Fruit fly (Drosophila melanogaster) whole organism, prepupa: ENCODE data around the gene Cbs.

Experiments used
- CG10669 ChIP-seq: fragments of 200-800 bp; sonication (Bioruptor generic); optimal IDR thresholded peaks from 3 replicates; lab custom pipeline; 2018; ENCODE audit warnings: missing biosample characterization, mild to moderate bottlenecking, missing genetic modification characterization, moderate library complexity
- CG11902 ChIP-seq: fragments of 200-800 bp; sonication (Bioruptor generic); optimal IDR thresholded peaks from 3 replicates; lab custom pipeline; 2016; ENCODE audit warnings: missing biosample characterization, missing genetic modification characterization
- CG6854 ChIP-seq: fragments of 200-800 bp; sonication (Bioruptor generic); optimal IDR thresholded peaks from 2 replicates; lab custom pipeline; 2017; ENCODE audit warnings: missing biosample characterization, mild to moderate bottlenecking, missing genetic modification characterization
- OdsH ChIP-seq: fragments of 200-800 bp; sonication (Bioruptor generic); optimal IDR thresholded peaks from 3 replicates; lab custom pipeline; 2016; ENCODE audit warnings: missing biosample characterization, missing genetic modification characterization
- esn ChIP-seq: fragments of 200-800 bp; sonication (Bioruptor generic); optimal IDR thresholded peaks from 2 replicates; lab custom pipeline; 2016; ENCODE audit warnings: missing biosample characterization, mild to moderate bottlenecking, missing genetic modification characterization, moderate library complexity

dm6 chrX:21064927-21065326 lies 20.0 kb downstream of the Cbs start:
- TF ChIP-seq CG11902 (GFP tag; lab: Kevin White, UChicago) (peak; percentile 92), esn (peak; percentile 97), CG10669 (GFP tag; lab: Kevin White, UChicago) (peak; percentile 85), CG6854 (peak; percentile 95), OdsH (GFP tag; lab: Kevin White, UChicago) (peak; percentile 93)
